Fruit fly (Drosophila melanogaster) whole organism, embryonic: ENCODE results near the gene CG17349.

Experiments
- ATbp ChIP-seq: fragments of 200-800 bp; sonication (Bioruptor generic); optimal IDR thresholded peaks from 2 replicates; lab custom pipeline; 2017; ENCODE audit warnings: missing biosample characterization, mild to moderate bottlenecking, missing genetic modification characterization, missing genetic modification reagents
- Adf1 ChIP-seq: fragments of 200-800 bp; sonication (Bioruptor generic); IDR thresholded peaks from 2 replicates; pipeline ENCODE4 v1.3.6; 2022; ENCODE audit warnings: missing biosample characterization, missing genetic modification characterization
- Atf-2 ChIP-seq: fragments of 200-800 bp; sonication (Bioruptor generic); optimal IDR thresholded peaks from 2 replicates; lab custom pipeline; 2016; ENCODE audit warnings: missing biosample characterization, missing genetic modification characterization
- Atf6 ChIP-seq: fragments of 200-800 bp; sonication (Bioruptor generic); IDR thresholded peaks from 2 replicates; pipeline ENCODE4 v1.3.6; 2022; ENCODE audit warnings: missing biosample characterization, missing genetic modification characterization
- C15 ChIP-seq: fragments of 200-800 bp; sonication (Bioruptor generic); IDR thresholded peaks from 3 replicates; pipeline ENCODE4 v1.3.6; 2022; ENCODE audit warnings: missing biosample characterization, missing genetic modification characterization
- CG10267 ChIP-seq: fragments of 200-800 bp; sonication (Bioruptor generic); optimal IDR thresholded peaks from 2 replicates; lab custom pipeline; 2018; ENCODE audit warnings: missing biosample characterization, mild to moderate bottlenecking, missing genetic modification characterization, moderate library complexity
- CG10321 ChIP-seq: fragments of 200-800 bp; sonication (Bioruptor generic); IDR thresholded peaks from 2 replicates; pipeline ENCODE4 v1.3.6; 2022; ENCODE audit warnings: missing biosample characterization, missing genetic modification characterization
- CG10565 ChIP-seq: fragments of 200-800 bp; sonication (Bioruptor generic); optimal IDR thresholded peaks from 3 replicates; lab custom pipeline; 2016; ENCODE audit warnings: missing biosample characterization, mild to moderate bottlenecking, missing genetic modification characterization
- CG11456 ChIP-seq: fragments of 200-800 bp; sonication (Bioruptor generic); IDR thresholded peaks from 3 replicates; pipeline ENCODE4 v1.3.6; 2022; ENCODE audit warnings: missing biosample characterization, missing genetic modification characterization
- CG12219 ChIP-seq: fragments of 200-800 bp; sonication (Bioruptor generic); optimal IDR thresholded peaks from 3 replicates; lab custom pipeline; 2018; ENCODE audit warnings: missing biosample characterization, mild to moderate bottlenecking, missing genetic modification characterization
- CG12299 ChIP-seq: fragments of 200-800 bp; sonication (Bioruptor generic); optimal IDR thresholded peaks from 2 replicates; lab custom pipeline; 2018; ENCODE audit warnings: missing biosample characterization, mild to moderate bottlenecking, missing genetic modification characterization
- CG12391 ChIP-seq: fragments of 200-800 bp; sonication (Bioruptor generic); optimal IDR thresholded peaks from 3 replicates; lab custom pipeline; 2018; ENCODE audit warnings: missing biosample characterization, mild to moderate bottlenecking, missing genetic modification characterization, moderate library complexity
- CG13624 ChIP-seq: fragments of 200-800 bp; sonication (Bioruptor generic); optimal IDR thresholded peaks from 2 replicates; lab custom pipeline; 2016; ENCODE audit warnings: missing biosample characterization, missing genetic modification characterization
- CG15514 ChIP-seq: fragments of 200-800 bp; sonication (Bioruptor generic); optimal IDR thresholded peaks from 3 replicates; lab custom pipeline; 2017; ENCODE audit warnings: missing biosample characterization, missing genetic modification characterization, mild to moderate bottlenecking, moderate library complexity, missing genetic modification reagents
- CG17361 ChIP-seq: fragments of 200-800 bp; sonication (Bioruptor generic); IDR thresholded peaks from 3 replicates; pipeline ENCODE4 v1.3.6; 2022; ENCODE audit warnings: missing biosample characterization, missing genetic modification characterization
- CG17829 ChIP-seq: fragments of 200-800 bp; optimal IDR thresholded peaks from 2 replicates; lab custom pipeline; 2019; ENCODE audit warnings: missing biosample characterization, mild to moderate bottlenecking, missing genetic modification characterization, moderate library complexity
- CG30020 ChIP-seq: fragments of 200-800 bp; optimal IDR thresholded peaks from 2 replicates; lab custom pipeline; 2019; ENCODE audit warnings: missing biosample characterization, mild to moderate bottlenecking, missing genetic modification characterization, moderate library complexity
- CG32767 ChIP-seq: fragments of 200-800 bp; sonication (Bioruptor generic); IDR thresholded peaks from 2 replicates; pipeline ENCODE4 v1.3.6; 2022; ENCODE audit warnings: missing biosample characterization, missing genetic modification characterization
- CG3281 ChIP-seq: fragments of 200-800 bp; sonication (Bioruptor generic); optimal IDR thresholded peaks from 3 replicates; lab custom pipeline; 2017; ENCODE audit warnings: missing biosample characterization, mild to moderate bottlenecking, missing genetic modification characterization
- CG34224 ChIP-seq: fragments of 200-800 bp; sonication (Bioruptor generic); IDR thresholded peaks from 3 replicates; pipeline ENCODE4 v1.3.6; 2022; ENCODE audit warnings: missing biosample characterization, missing genetic modification characterization; ENCODE audit not compliant: partially characterized antibody
- CG4820 ChIP-seq: fragments of 200-800 bp; sonication (Bioruptor generic); optimal IDR thresholded peaks from 3 replicates; lab custom pipeline; 2016; ENCODE audit warnings: missing biosample characterization, missing genetic modification characterization
- CG6272 ChIP-seq: fragments of 200-800 bp; sonication (Bioruptor generic); IDR thresholded peaks from 2 replicates; pipeline ENCODE4 v1.3.6; 2022; ENCODE audit warnings: missing biosample characterization, missing genetic modification characterization
- CG8478 ChIP-seq: fragments of >200 bp; optimal IDR thresholded peaks from 2 replicates; lab custom pipeline; 2018
- Dbx ChIP-seq: fragments of 200-800 bp; sonication (Bioruptor generic); IDR thresholded peaks from 3 replicates; pipeline ENCODE4 v1.3.6; 2022; ENCODE audit warnings: missing biosample characterization, missing genetic modification characterization
- HLHmδ ChIP-seq: fragments of 200-800 bp; sonication (Bioruptor generic); optimal IDR thresholded peaks from 2 replicates; lab custom pipeline; 2018; ENCODE audit warnings: missing biosample characterization, mild to moderate bottlenecking, missing genetic modification characterization, moderate library complexity
- Ssrp ChIP-seq: fragments of 200-800 bp; sonication (Bioruptor generic); optimal IDR thresholded peaks from 2 replicates; lab custom pipeline; 2018; ENCODE audit warnings: missing biosample characterization, mild to moderate bottlenecking, missing genetic modification characterization, moderate library complexity
- Stat92E ChIP-seq, 3 experiments: fragments of >200 bp in 2 of 3; fragments of 200-800 bp in 1 of 3; sonication (Bioruptor generic) in 1 of 3; optimal IDR thresholded peaks; 2 replicates each; lab custom pipeline; 2017 to 2019; ENCODE audit warnings: missing biosample characterization in 3 of 3, missing genetic modification characterization in 3 of 3, mild to moderate bottlenecking in 1 of 3, moderate library complexity in 1 of 3
- abd-A ChIP-seq: fragments of 200-800 bp; sonication (Bioruptor generic); optimal IDR thresholded peaks from 3 replicates; lab custom pipeline; 2019; ENCODE audit warnings: missing biosample characterization, mild to moderate bottlenecking, missing genetic modification characterization, moderate library complexity
- al ChIP-seq: fragments of 200-800 bp; sonication (Bioruptor generic); IDR thresholded peaks from 2 replicates; pipeline ENCODE4 v1.3.6; 2022; ENCODE audit warnings: missing biosample characterization, missing genetic modification characterization
- cas ChIP-seq: fragments of 200-800 bp; sonication (Bioruptor generic); IDR thresholded peaks from 2 replicates; pipeline ENCODE4 v1.3.6; 2022; ENCODE audit warnings: missing biosample characterization, missing genetic modification characterization
- cato ChIP-seq: fragments of 200-800 bp; sonication (Bioruptor generic); optimal IDR thresholded peaks from 2 replicates; lab custom pipeline; 2016; ENCODE audit warnings: missing biosample characterization, missing genetic modification characterization, borderline replicate concordance
- chn ChIP-seq: fragments of 200-800 bp; sonication (Bioruptor generic); optimal IDR thresholded peaks from 2 replicates; lab custom pipeline; 2016; ENCODE audit warnings: missing biosample characterization, missing genetic modification characterization
- croc ChIP-seq: fragments of 200-800 bp; sonication (Bioruptor generic); conservative IDR thresholded peaks from 3 replicates; pipeline ENCODE4 v1.3.6; 2022; ENCODE audit warnings: missing biosample characterization, missing genetic modification characterization
- dan ChIP-seq: fragments of 200-800 bp; sonication (Bioruptor generic); IDR thresholded peaks from 2 replicates; pipeline ENCODE4 v1.3.6; 2022; ENCODE audit warnings: missing biosample characterization, missing genetic modification characterization
- danr ChIP-seq: fragments of 200-800 bp; sonication (Bioruptor generic); IDR thresholded peaks from 2 replicates; pipeline ENCODE4 v1.3.6; 2022; ENCODE audit warnings: missing biosample characterization, missing genetic modification characterization
- dati ChIP-seq: fragments of 200-800 bp; sonication (Bioruptor generic); IDR thresholded peaks from 2 replicates; pipeline ENCODE4 v1.3.6; 2022; ENCODE audit warnings: missing biosample characterization, missing genetic modification characterization
- disco-r ChIP-seq: fragments of 200-800 bp; sonication (Bioruptor generic); optimal IDR thresholded peaks from 2 replicates; lab custom pipeline; 2016; ENCODE audit warnings: missing biosample characterization, missing genetic modification characterization
- eve ChIP-seq, 2 experiments: fragments of >200 bp; optimal IDR thresholded peaks; 2 replicates each; lab custom pipeline; 2017; ENCODE audit warnings: missing biosample characterization in 2 of 2, missing genetic modification characterization in 2 of 2
- exex ChIP-seq: fragments of 200-800 bp; sonication (Bioruptor generic); optimal IDR thresholded peaks from 4 replicates; lab custom pipeline; 2018; ENCODE audit warnings: missing biosample characterization, mild to moderate bottlenecking, missing genetic modification characterization, moderate library complexity
- gsb ChIP-seq: fragments of 200-800 bp; sonication (Bioruptor generic); IDR thresholded peaks from 2 replicates; pipeline ENCODE4 v1.3.6; 2022; ENCODE audit warnings: missing biosample characterization, missing genetic modification characterization
- hkb ChIP-seq, 2 experiments: fragments of 200-800 bp in 1 of 2; fragments of >200 bp in 1 of 2; sonication (Bioruptor generic) in 1 of 2; IDR thresholded peaks in 1 of 2; optimal IDR thresholded peaks in 1 of 2; 2 replicates each; pipeline versions ENCODE4 v1.3.6 to Lab custom; 2017 to 2022; ENCODE audit warnings: missing biosample characterization in 1 of 2, missing genetic modification characterization in 1 of 2
- insv ChIP-seq, 2 experiments: fragments of 200-800 bp; sonication (Bioruptor generic); optimal IDR thresholded peaks; 3 replicates each; lab custom pipeline; 2016 to 2018; ENCODE audit warnings: missing biosample characterization in 2 of 2, missing genetic modification characterization in 2 of 2
- lilli ChIP-seq: fragments of 200-800 bp; sonication (Bioruptor generic); optimal IDR thresholded peaks from 3 replicates; lab custom pipeline; 2016; ENCODE audit warnings: missing biosample characterization, missing genetic modification characterization
- nerfin-2 ChIP-seq: fragments of 200-800 bp; sonication (Bioruptor generic); IDR thresholded peaks from 2 replicates; pipeline ENCODE4 v1.3.6; 2022; ENCODE audit warnings: missing biosample characterization, missing genetic modification characterization; ENCODE audit not compliant: partially characterized antibody
- nom ChIP-seq: fragments of 200-800 bp; sonication (Bioruptor generic); optimal IDR thresholded peaks from 2 replicates; lab custom pipeline; 2017; ENCODE audit warnings: missing biosample characterization, missing genetic modification characterization, mild to moderate bottlenecking, moderate library complexity, missing genetic modification reagents
- oc ChIP-seq: fragments of 200-800 bp; sonication (Bioruptor generic); optimal IDR thresholded peaks from 2 replicates; lab custom pipeline; 2018; ENCODE audit warnings: missing biosample characterization, mild to moderate bottlenecking, missing genetic modification characterization, moderate library complexity
- ranshi ChIP-seq: fragments of 200-800 bp; sonication (Bioruptor generic); IDR thresholded peaks from 2 replicates; pipeline ENCODE4 v1.3.6; 2022; ENCODE audit warnings: missing biosample characterization, missing genetic modification characterization
- scrt ChIP-seq: fragments of 200-800 bp; sonication (Bioruptor generic); optimal IDR thresholded peaks from 2 replicates; lab custom pipeline; 2018; ENCODE audit warnings: missing biosample characterization, mild to moderate bottlenecking, missing genetic modification characterization, moderate library complexity
- shn ChIP-seq: fragments of 200-800 bp; sonication (Bioruptor generic); optimal IDR thresholded peaks from 3 replicates; lab custom pipeline; 2016; ENCODE audit warnings: missing biosample characterization, missing genetic modification characterization
- tll ChIP-seq, 2 experiments: fragments of 200-800 bp in 1 of 2; fragments of >200 bp in 1 of 2; sonication (Bioruptor generic) in 1 of 2; optimal IDR thresholded peaks; 2 replicates each; lab custom pipeline; 2017 to 2019; ENCODE audit warnings: missing biosample characterization in 2 of 2, missing genetic modification characterization in 2 of 2, mild to moderate bottlenecking in 1 of 2, moderate library complexity in 1 of 2
- ttk ChIP-seq: fragments of 200-800 bp; sonication (Bioruptor generic); IDR thresholded peaks from 2 replicates; pipeline ENCODE4 v2.1.2; 2022; ENCODE audit warnings: missing biosample characterization, missing genetic modification characterization

The CG17349 gene

dm6 chr2L:19335052-19335451 lies 35.2 kb upstream of the CG17349 start:
- TF ChIP-seq danr (GFP tag; lab: Robert Waterston, UW): no peak
- TF ChIP-seq chn (GFP tag; lab: Kevin White, UChicago): peak; percentile 60
- no peak for TF ChIP-seq CG10321
- TF ChIP-seq hkb (optimal IDR thresholded peaks at IDR 0.05; lab: Kevin White, UChicago): no peak
- TF ChIP-seq hkb (GFP tag; IDR thresholded peaks at IDR 0.05; lab: Robert Waterston, UW): peak; percentile 63
- no peak for TF ChIP-seq nom (GFP tag; lab: Kevin White, UChicago)
- TF ChIP-seq CG17829 (tag; lab: Kevin White, UChicago): peak; percentile 72
- TF ChIP-seq CG13624 (GFP tag; lab: Kevin White, UChicago): no peak
- no peak for TF ChIP-seq ttk
- TF ChIP-seq CG32767: peak; percentile 35; the same call in 1 of the 2 replicates
- no peak for TF ChIP-seq gsb (GFP tag; lab: Robert Waterston, UW)
- no peak for TF ChIP-seq Stat92E (GFP tag; optimal IDR thresholded peaks at IDR 0.05; lab: Kevin White, UChicago)
- no peak for TF ChIP-seq Adf1 (GFP tag; lab: Robert Waterston, UW)
- no peak for TF ChIP-seq tll (GFP tag; optimal IDR thresholded peaks at IDR 0.05; lab: Kevin White, UChicago)
- no peak for TF ChIP-seq CG8478 (lab: Kevin White, UChicago)
- peak; percentile 65 for TF ChIP-seq CG12391
- TF ChIP-seq CG3281 (GFP tag; lab: Kevin White, UChicago): peak; percentile 22
- TF ChIP-seq CG12219 (GFP tag; lab: Kevin White, UChicago): peak; percentile 21
- TF ChIP-seq Ssrp (tag; lab: Kevin White, UChicago): peak; percentile 57
- TF ChIP-seq dan (GFP tag; lab: Robert Waterston, UW): no peak
- no peak for TF ChIP-seq nerfin-2 (GFP tag; lab: Robert Waterston, UW)
- TF ChIP-seq lilli (GFP tag; lab: Kevin White, UChicago): peak; percentile 52
- peak; percentile 71 for TF ChIP-seq CG10267 (tag; lab: Kevin White, UChicago)
- no peak for TF ChIP-seq abd-A (tag; lab: Kevin White, UChicago)
- no peak for TF ChIP-seq oc (tag; lab: Kevin White, UChicago)
- TF ChIP-seq C15 (GFP tag; lab: Robert Waterston, UW): no peak
- no peak for TF ChIP-seq Dbx
- no peak for TF ChIP-seq CG10565 (GFP tag; lab: Kevin White, UChicago)
- no peak for TF ChIP-seq al (GFP tag; lab: Robert Waterston, UW)
- no peak for TF ChIP-seq cas (GFP tag; lab: Robert Waterston, UW)
- TF ChIP-seq CG30020 (tag; lab: Kevin White, UChicago): no peak
- TF ChIP-seq ranshi (GFP tag; lab: Robert Waterston, UW): no peak
- TF ChIP-seq CG34224 (GFP tag; lab: Robert Waterston, UW): no peak
- peak; percentile 54; the same call in 1 of the 2 replicates for TF ChIP-seq Atf6 (GFP tag; lab: Robert Waterston, UW)
- TF ChIP-seq exex (tag; lab: Kevin White, UChicago): no peak
- peak; percentile 48 for TF ChIP-seq CG4820 (GFP tag; lab: Kevin White, UChicago)
- no peak for TF ChIP-seq cato (GFP tag; lab: Kevin White, UChicago)
- TF ChIP-seq CG11456 (GFP tag; lab: Robert Waterston, UW): no peak
- TF ChIP-seq CG12299 (tag; lab: Kevin White, UChicago): no peak
- no peak; the same call in 1 of the 2 replicates for TF ChIP-seq CG6272 (GFP tag; lab: Robert Waterston, UW)
- peak; percentile 27 for TF ChIP-seq scrt (GFP tag; lab: Kevin White, UChicago)
- TF ChIP-seq dati (GFP tag; lab: Robert Waterston, UW): no peak
- TF ChIP-seq croc (GFP tag; lab: Robert Waterston, UW): peak; percentile 35; the same call in 1 of the 3 replicates
- TF ChIP-seq ATbp (GFP tag; lab: Kevin White, UChicago): peak; percentile 53
- peak; percentile 68; the same call in 2 of the 3 replicates for TF ChIP-seq CG17361
- no peak for TF ChIP-seq HLHmδ (GFP tag; lab: Kevin White, UChicago)
- TF ChIP-seq shn (GFP tag; lab: Kevin White, UChicago): no peak
- peak; percentile 2 for TF ChIP-seq CG15514 (GFP tag; lab: Kevin White, UChicago)
- peak; percentile 15 for TF ChIP-seq Atf-2 (GFP tag; lab: Kevin White, UChicago)
- no peak for TF ChIP-seq insv (GFP tag; optimal IDR thresholded peaks at IDR 0.05; lab: Kevin White, UChicago)
- peak in 1 of 2 experiments; percentile 74 for TF ChIP-seq eve (GFP tag; optimal IDR thresholded peaks at IDR 0.05; lab: Kevin White, UChicago)
- TF ChIP-seq disco-r (GFP tag; lab: Kevin White, UChicago): no peak
